Worm (Caenorhabditis elegans): Measurements from ENCODE around the gene gob-1.

DNA sequence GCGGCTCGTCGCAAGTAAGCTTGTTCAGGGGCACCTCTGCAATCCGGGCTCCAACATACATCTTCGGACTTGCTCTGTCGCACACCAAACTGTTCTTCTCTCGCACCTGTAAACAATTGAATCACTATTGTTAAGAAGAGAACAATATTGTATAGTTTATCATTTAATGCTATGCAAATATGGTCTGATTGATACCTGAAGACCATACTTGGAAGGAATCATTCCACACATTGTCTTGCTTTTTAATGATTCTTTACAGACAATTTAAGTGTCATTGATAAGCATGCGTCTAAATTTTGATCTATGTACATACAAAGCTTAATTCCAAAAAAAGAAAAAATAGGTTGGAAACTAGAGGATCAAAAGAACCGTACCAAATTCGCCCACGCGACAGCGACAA lies 53.5 kb downstream of the gob-1 start:
- TF ChIP-seq snpc-4 (tag; optimal IDR thresholded peaks at IDR 0.05), result no peak
- TF ChIP-seq hlh-1 (tag; optimal IDR thresholded peaks at IDR 0.05), result no peak
- no peak for TF ChIP-seq mep-1 (tag; optimal IDR thresholded peaks at IDR 0.05)
- no peak for TF ChIP-seq pha-4 (tag; optimal IDR thresholded peaks at IDR 0.05)
- no peak for TF ChIP-seq flh-1 (GFP tag; optimal IDR thresholded peaks at IDR 0.05)
- TF ChIP-seq unc-120 (tag; optimal IDR thresholded peaks at IDR 0.05; ENCODE audit: poor library complexity, severe bottlenecking), result no peak
- TF ChIP-seq nhr-237 (tag; optimal IDR thresholded peaks at IDR 0.05), result no peak
- TF ChIP-seq blmp-1 (tag; optimal IDR thresholded peaks at IDR 0.05), result no peak
- TF ChIP-seq nhr-76 (tag; optimal IDR thresholded peaks at IDR 0.05), result no peak
- TF ChIP-seq unc-39 (tag; optimal IDR thresholded peaks at IDR 0.05), result no peak
- no peak for TF ChIP-seq lin-13 (tag; optimal IDR thresholded peaks at IDR 0.05)
